Worm (Caenorhabditis elegans) whole organism, young adult: ENCODE results near the gene ugt-58.

Experiments
- C17E4.6 ChIP-seq: fragments of 200-800 bp; sonication (Bioruptor generic); IDR thresholded peaks from 2 replicates; pipeline ENCODE4 v1.3.6; 2022; ENCODE audit warnings: missing genetic modification reagents, missing genetic modification characterization, missing compliant biosample characterization
- F57C9.4 ChIP-seq: sonication (generic microtip); optimal IDR thresholded peaks from 2 replicates; lab custom pipeline; 2017; ENCODE audit warnings: mild to moderate bottlenecking, missing genetic modification characterization, missing compliant biosample characterization
- K11D2.4 ChIP-seq: fragments of 200-800 bp; sonication (Bioruptor generic); IDR thresholded peaks from 2 replicates; pipeline ENCODE4 v1.3.6; 2022; ENCODE audit warnings: missing genetic modification reagents, missing genetic modification characterization, missing compliant biosample characterization
- Y56A3A.18 ChIP-seq: fragments of 200-800 bp; sonication (Bioruptor generic); IDR thresholded peaks from 2 replicates; pipeline ENCODE4 v1.3.6; 2022; ENCODE audit warnings: missing genetic modification reagents, missing genetic modification characterization, missing compliant biosample characterization
- Y79H2A.3 ChIP-seq: fragments of 200-800 bp; sonication (Bioruptor generic); conservative IDR thresholded peaks from 2 replicates; pipeline ENCODE4 v1.3.6; 2022; ENCODE audit warnings: missing genetic modification reagents, missing genetic modification characterization, missing compliant biosample characterization
- Y95B8A.8 ChIP-seq: fragments of 200-800 bp; sonication (Bioruptor generic); IDR thresholded peaks from 2 replicates; pipeline ENCODE4 v1.3.6; 2022; ENCODE audit warnings: missing genetic modification reagents, missing genetic modification characterization, missing compliant biosample characterization
- akir-1 ChIP-seq: fragments of 200-800 bp; sonication (Bioruptor generic); optimal IDR thresholded peaks from 2 replicates; lab custom pipeline; 2018; ENCODE audit warnings: mild to moderate bottlenecking, missing genetic modification characterization, moderate library complexity, missing compliant biosample characterization
- aptf-3 ChIP-seq: fragments of 200-800 bp; sonication (Bioruptor generic); IDR thresholded peaks from 2 replicates; pipeline ENCODE4 v1.3.6; 2022; ENCODE audit warnings: missing genetic modification characterization, missing compliant biosample characterization
- bed-1 ChIP-seq: fragments of 200-800 bp; sonication (Bioruptor generic); IDR thresholded peaks from 2 replicates; pipeline ENCODE4 v1.3.6; 2022; ENCODE audit warnings: missing genetic modification reagents, missing genetic modification characterization, missing compliant biosample characterization
- bed-2 ChIP-seq: fragments of 200-800 bp; sonication (Bioruptor generic); IDR thresholded peaks from 2 replicates; pipeline ENCODE4 v1.3.6; 2022; ENCODE audit warnings: missing genetic modification reagents, missing genetic modification characterization, missing compliant biosample characterization
- ceh-100 ChIP-seq: fragments of 200-800 bp; sonication (Bioruptor generic); IDR thresholded peaks from 2 replicates; pipeline ENCODE4 v1.3.6; 2022; ENCODE audit warnings: missing genetic modification reagents, missing genetic modification characterization, missing compliant biosample characterization
- ceh-27 ChIP-seq: fragments of 200-800 bp; sonication (Bioruptor generic); optimal IDR thresholded peaks from 2 replicates; lab custom pipeline; 2018; ENCODE audit warnings: mild to moderate bottlenecking, missing genetic modification characterization, moderate library complexity, missing compliant biosample characterization
- ceh-58 ChIP-seq: fragments of 200-800 bp; sonication (Bioruptor generic); IDR thresholded peaks from 2 replicates; pipeline ENCODE4 v1.3.6; 2022; ENCODE audit warnings: missing genetic modification characterization, missing compliant biosample characterization
- ceh-91 ChIP-seq: fragments of 200-800 bp; sonication (Bioruptor generic); IDR thresholded peaks from 2 replicates; pipeline ENCODE4 v1.3.6; 2022; ENCODE audit warnings: missing genetic modification reagents, missing genetic modification characterization, missing compliant biosample characterization
- chd-7 ChIP-seq: sonication (generic microtip); optimal IDR thresholded peaks from 2 replicates; lab custom pipeline; 2016; ENCODE audit warnings: mild to moderate bottlenecking, missing genetic modification characterization, moderate library complexity, missing compliant biosample characterization
- egl-18 ChIP-seq: fragments of 200-800 bp; sonication (Bioruptor generic); IDR thresholded peaks from 2 replicates; pipeline ENCODE4 v1.3.6; 2022; ENCODE audit warnings: missing genetic modification reagents, missing genetic modification characterization, missing compliant biosample characterization
- egl-44 ChIP-seq: fragments of 200-800 bp; sonication (Bioruptor generic); IDR thresholded peaks from 2 replicates; pipeline ENCODE4 v1.3.6; 2022; ENCODE audit warnings: missing genetic modification reagents, missing genetic modification characterization, missing compliant biosample characterization
- egrh-3 ChIP-seq: fragments of 200-800 bp; sonication (Bioruptor generic); IDR thresholded peaks from 2 replicates; pipeline ENCODE4 v1.3.6; 2022; ENCODE audit warnings: missing genetic modification reagents, missing genetic modification characterization, missing compliant biosample characterization
- gei-17 ChIP-seq: fragments of 200-800 bp; sonication (Bioruptor generic); optimal IDR thresholded peaks from 2 replicates; lab custom pipeline; 2018; ENCODE audit warnings: mild to moderate bottlenecking, missing genetic modification characterization, missing compliant biosample characterization
- him-1 ChIP-seq: sonication (generic microtip); optimal IDR thresholded peaks from 2 replicates; lab custom pipeline; 2016; ENCODE audit warnings: missing genotype, missing genetic modification reagents, missing genetic modification characterization, missing compliant biosample characterization
- hmg-20 ChIP-seq: fragments of 200-800 bp; sonication (Bioruptor generic); IDR thresholded peaks from 2 replicates; pipeline ENCODE4 v1.3.6; 2022; ENCODE audit warnings: missing genetic modification reagents, missing genetic modification characterization, missing compliant biosample characterization
- let-607 ChIP-seq, 2 experiments: fragments of 200-800 bp in 1 of 2; sonication (Bioruptor generic) in 1 of 2; sonication (generic microtip) in 1 of 2; optimal IDR thresholded peaks; 2 replicates each; lab custom pipeline; 2016 to 2018; ENCODE audit warnings: mild to moderate bottlenecking in 2 of 2, missing compliant biosample characterization in 2 of 2, missing genetic modification characterization in 2 of 2, moderate library complexity in 2 of 2, missing genotype in 1 of 2
- lin-40 ChIP-seq: sonication (generic microtip); optimal IDR thresholded peaks from 2 replicates; lab custom pipeline; 2016; ENCODE audit warnings: missing genetic modification characterization, mild to moderate bottlenecking, missing compliant biosample characterization, missing genotype, missing genetic modification reagents
- lir-1 ChIP-seq: fragments of 200-800 bp; sonication (Bioruptor generic); conservative IDR thresholded peaks from 2 replicates; pipeline ENCODE4 v1.3.6; 2022; ENCODE audit warnings: missing genetic modification reagents, missing genetic modification characterization, missing compliant biosample characterization
- mcd-1 ChIP-seq: fragments of 200-800 bp; sonication (Bioruptor generic); IDR thresholded peaks from 2 replicates; pipeline ENCODE4 v1.3.6; 2022; ENCODE audit warnings: missing genetic modification reagents, missing genetic modification characterization, missing compliant biosample characterization
- nfyb-1 ChIP-seq: fragments of 200-800 bp; sonication (Bioruptor generic); IDR thresholded peaks from 2 replicates; pipeline ENCODE4 v1.3.6; 2022; ENCODE audit warnings: missing genetic modification reagents, missing genetic modification characterization, missing compliant biosample characterization
- nhr-90 ChIP-seq: sonication (generic microtip); optimal IDR thresholded peaks from 2 replicates; lab custom pipeline; 2016; ENCODE audit warnings: missing genotype, mild to moderate bottlenecking, missing genetic modification characterization, missing compliant biosample characterization
- pha-4 ChIP-seq: fragments of 150-350 bp; sonication (generic microtip); optimal IDR thresholded peaks from 2 replicates; lab custom pipeline; 2014; ENCODE audit warnings: missing biosample characterization, missing genetic modification reagents, missing genetic modification characterization
- repo-1 ChIP-seq: sonication (generic microtip); optimal IDR thresholded peaks from 2 replicates; lab custom pipeline; 2017; ENCODE audit warnings: mild to moderate bottlenecking, missing genetic modification characterization, missing compliant biosample characterization
- rpc-1 ChIP-seq, 2 experiments: fragments of 150-350 bp in 1 of 2; sonication (generic microtip) in 1 of 2; optimal IDR thresholded peaks; 2 replicates each; lab custom pipeline; 2014 to 2018; ENCODE audit warnings: missing biosample characterization in 1 of 2, missing genetic modification characterization in 1 of 2, missing genetic modification reagents in 1 of 2, missing genotype in 1 of 2
- snpc-4 ChIP-seq, 5 experiments: fragments of 150-350 bp in 1 of 5; sonication (generic microtip) in 4 of 5; optimal IDR thresholded peaks; 2 replicates each; lab custom pipeline; 2014 to 2018; ENCODE audit warnings: missing genetic modification characterization in 5 of 5, missing biosample characterization in 3 of 5, antibody characterized with exemption in 2 of 5, mild to moderate bottlenecking in 2 of 5, missing compliant biosample characterization in 2 of 5, missing genotype in 2 of 5, moderate library complexity in 2 of 5, missing genetic modification reagents in 1 of 5
- tbx-9 ChIP-seq: sonication (generic microtip); optimal IDR thresholded peaks from 2 replicates; lab custom pipeline; 2016; ENCODE audit warnings: borderline replicate concordance, missing genetic modification characterization, inconsistent platforms, missing compliant biosample characterization
- zfh-2 ChIP-seq: fragments of 200-800 bp; sonication (Bioruptor generic); conservative IDR thresholded peaks from 2 replicates; pipeline ENCODE4 v1.3.6; 2022; ENCODE audit warnings: missing genetic modification reagents, missing genetic modification characterization, missing compliant biosample characterization
- zim-3 ChIP-seq: sonication (generic microtip); optimal IDR thresholded peaks from 2 replicates; lab custom pipeline; 2017; ENCODE audit warnings: mild to moderate bottlenecking, missing genetic modification characterization, moderate library complexity, missing compliant biosample characterization
- ztf-18 ChIP-seq: sonication (generic microtip); optimal IDR thresholded peaks from 2 replicates; lab custom pipeline; 2016; ENCODE audit warnings: missing genotype, mild to moderate bottlenecking, missing genetic modification characterization, missing compliant biosample characterization

Gene ugt-58

DNA sequence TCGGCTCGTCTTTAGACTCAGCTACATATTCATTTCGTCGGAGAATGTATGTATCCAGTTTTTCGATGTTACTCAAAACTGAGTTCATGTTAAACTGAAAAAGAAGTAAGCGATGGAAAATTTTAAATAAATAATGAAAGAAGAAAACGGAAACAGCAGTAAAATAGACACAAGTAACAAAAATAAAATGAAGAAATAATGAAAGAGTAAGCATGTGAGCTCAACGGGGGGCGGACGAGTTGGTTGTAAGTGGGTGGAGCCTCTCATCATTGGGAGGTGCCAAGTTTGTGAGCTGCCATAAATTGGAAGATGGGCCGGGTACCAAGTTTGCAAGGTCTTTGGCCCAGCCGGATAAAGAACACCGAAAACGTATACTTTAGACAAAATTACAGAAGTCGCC is 3.1 kb downstream of the ugt-58 start, which contains the start of gene wee-1.1:
Gene wee-1.1 (minus strand): TSS at position 101 of the 400 bp plus-strand sequence.
- TF ChIP-seq ceh-91 (no peak), Y79H2A.3 (no peak), him-1 (tag; lab: Kevin White, UChicago) (no peak), C17E4.6 (no peak), let-607 (tag; optimal IDR thresholded peaks at IDR 0.05; lab: Kevin White, UChicago) (no peak), K11D2.4 (GFP tag; lab: Robert Waterston, UW) (no peak), tbx-9 (no peak), bed-2 (GFP tag; lab: Robert Waterston, UW) (no peak), ztf-18 (tag; lab: Kevin White, UChicago) (no peak), F57C9.4 (no peak), nhr-90 (tag; lab: Kevin White, UChicago) (no peak), ceh-27 (no peak), egl-44 (GFP tag; lab: Robert Waterston, UW) (no peak), egl-18 (no peak), repo-1 (tag; lab: Kevin White, UChicago) (no peak), pha-4 (tag; lab: Kevin White, UChicago) (no peak), rpc-1 (optimal IDR thresholded peaks at IDR 0.05; lab: Kevin White, UChicago) (no peak), rpc-1 (tag; optimal IDR thresholded peaks at IDR 0.05; lab: Kevin White, UChicago) (no peak), Y56A3A.18 (GFP tag; lab: Robert Waterston, UW) (no peak)

- 0 out of 2 replicates have a peak, but pooled peaks have one; percentile 33 for TF ChIP-seq nfyb-1 (GFP tag; lab: Robert Waterston, UW)
- TF ChIP-seq egrh-3 (GFP tag; lab: Robert Waterston, UW), result no peak
Observed at ce11 chrII:9577630-9578029, 9.0 kb downstream of the ugt-58 start.

- TF ChIP-seq aptf-3 (GFP tag; lab: Robert Waterston, UW), result no peak
- TF ChIP-seq lir-1, result no peak
- TF ChIP-seq F57C9.4, result no peak
- no peak for TF ChIP-seq tbx-9
- TF ChIP-seq bed-1, result no peak
- no peak for TF ChIP-seq bed-2 (GFP tag; lab: Robert Waterston, UW)
- no peak for TF ChIP-seq Y95B8A.8
- TF ChIP-seq zim-3 (tag; lab: Kevin White, UChicago), result no peak
- no peak for TF ChIP-seq hmg-20 (GFP tag; lab: Robert Waterston, UW)
Observed at ce11 chrII:9576707-9577106, 9.9 kb downstream of the ugt-58 start.

DNA sequence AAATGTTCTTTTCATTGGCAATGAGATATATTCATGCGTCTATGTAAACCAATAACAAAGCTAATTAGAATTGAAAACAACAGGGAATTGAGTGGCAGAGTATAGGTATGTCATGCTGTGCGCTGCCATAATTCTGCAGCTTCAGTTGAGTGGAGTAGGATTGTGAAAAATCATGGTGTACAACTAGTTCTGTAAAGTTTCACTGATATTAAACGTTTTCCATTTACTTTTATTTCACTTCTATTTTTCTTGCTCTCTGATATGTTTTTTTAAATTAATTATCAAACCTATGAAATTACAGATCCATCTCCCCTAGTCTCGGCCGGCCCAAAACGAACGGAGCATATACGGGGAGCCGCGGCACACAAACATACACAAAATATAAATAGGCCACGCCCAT is 10.9 kb downstream of the ugt-58 start, which contains the start of gene exc-7:
Gene exc-7 (plus strand): TSS at position 301 of the 400 bp plus-strand sequence.
- TF ChIP-seq egl-44 (GFP tag; lab: Robert Waterston, UW), result no peak
- TF ChIP-seq gei-17, result no peak
- no peak for TF ChIP-seq ceh-58 (GFP tag; lab: Robert Waterston, UW)
- TF ChIP-seq ceh-100 (GFP tag; lab: Robert Waterston, UW), result no peak
- TF ChIP-seq mcd-1 (GFP tag; lab: Robert Waterston, UW), result no peak
- TF ChIP-seq Y95B8A.8, result no peak

ce11 chrII:9574406-9574805 is 12.2 kb downstream of the ugt-58 start:
- TF ChIP-seq Y79H2A.3 (no peak), zfh-2 (0 out of 2 replicates have a peak, but pooled peaks have one; percentile 16), lin-40 (tag; lab: Kevin White, UChicago) (no peak), egl-18 (0 out of 2 replicates have a peak, but pooled peaks have one; percentile 27), snpc-4 (GFP tag; optimal IDR thresholded peaks at IDR 0.05; lab: Kevin White, UChicago) (no peak), snpc-4 (tag; optimal IDR thresholded peaks at IDR 0.05; lab: Kevin White, UChicago) (no peak), akir-1 (no peak), chd-7 (tag; lab: Kevin White, UChicago) (peak; percentile 13), ceh-27 (peak; percentile 14)
